Worm (Caenorhabditis elegans) whole organism, early embryonic: Measurements from ENCODE around the gene ZK354.3.

Experiments used
- B0310.2 ChIP-seq: sonication (generic microtip); optimal IDR thresholded peaks from 2 replicates; lab custom pipeline; 2016; ENCODE audit warnings: mild to moderate bottlenecking, missing genetic modification characterization, missing compliant biosample characterization
- F13C5.2 ChIP-seq: sonication (generic microtip); optimal IDR thresholded peaks from 2 replicates; lab custom pipeline; 2017; ENCODE audit warnings: mild to moderate bottlenecking, missing genetic modification characterization, inconsistent platforms, missing compliant biosample characterization
- aly-1 ChIP-seq: sonication (generic microtip); optimal IDR thresholded peaks from 2 replicates; lab custom pipeline; 2016; ENCODE audit warnings: missing genetic modification characterization, missing compliant biosample characterization
- ama-1 ChIP-seq: fragments of 150-350 bp; optimal IDR thresholded peaks from 2 replicates; lab custom pipeline; 2014
- ceh-13 ChIP-seq: fragments of 200-800 bp; sonication (Bioruptor generic); optimal IDR thresholded peaks from 2 replicates; lab custom pipeline; 2018; ENCODE audit warnings: mild to moderate bottlenecking, missing genetic modification characterization, missing compliant biosample characterization
- ceh-36 ChIP-seq: sonication (generic microtip); optimal IDR thresholded peaks from 2 replicates; lab custom pipeline; 2016; ENCODE audit warnings: missing genetic modification characterization, inconsistent platforms, missing compliant biosample characterization
- ets-7 ChIP-seq: sonication (generic microtip); optimal IDR thresholded peaks from 2 replicates; lab custom pipeline; 2016; ENCODE audit warnings: missing genotype, missing genetic modification characterization, missing compliant biosample characterization
- flt-1 ChIP-seq: fragments of 200-800 bp; sonication (Bioruptor generic); IDR thresholded peaks from 2 replicates; pipeline ENCODE4 v1.3.6; 2022; ENCODE audit warnings: missing genetic modification characterization, missing compliant biosample characterization
- hmbx-1 ChIP-seq: sonication (generic microtip); optimal IDR thresholded peaks from 2 replicates; lab custom pipeline; 2016; ENCODE audit warnings: mild to moderate bottlenecking, missing genetic modification characterization, missing compliant biosample characterization
- hmg-4 ChIP-seq: fragments of 200-800 bp; sonication (Bioruptor generic); optimal IDR thresholded peaks from 2 replicates; lab custom pipeline; 2018; ENCODE audit warnings: mild to moderate bottlenecking, missing genetic modification characterization, missing compliant biosample characterization
- hnd-1 ChIP-seq: sonication (generic microtip); optimal IDR thresholded peaks from 2 replicates; lab custom pipeline; 2016; ENCODE audit warnings: missing genetic modification characterization, missing compliant biosample characterization
- pes-1 ChIP-seq: fragments of 200-800 bp; sonication (Bioruptor generic); IDR thresholded peaks from 2 replicates; pipeline ENCODE4 v1.3.6; 2022; ENCODE audit warnings: missing genetic modification reagents, missing genetic modification characterization, missing compliant biosample characterization
- scrt-1 ChIP-seq: fragments of 200-800 bp; sonication (Bioruptor generic); IDR thresholded peaks from 2 replicates; pipeline ENCODE4 v1.3.6; 2022; ENCODE audit warnings: missing genetic modification characterization, missing compliant biosample characterization
- sea-1 ChIP-seq: fragments of 200-800 bp; sonication (Bioruptor generic); conservative IDR thresholded peaks from 2 replicates; pipeline ENCODE4 v1.3.6; 2022; ENCODE audit warnings: missing genetic modification characterization, missing compliant biosample characterization
- tbx-11 ChIP-seq: fragments of 200-800 bp; sonication (Bioruptor generic); IDR thresholded peaks from 2 replicates; pipeline ENCODE4 v1.3.6; 2022; ENCODE audit warnings: missing genetic modification characterization, missing compliant biosample characterization
- tbx-37 ChIP-seq: fragments of 200-800 bp; sonication (Bioruptor generic); conservative IDR thresholded peaks from 2 replicates; pipeline ENCODE4 v1.3.6; 2022; ENCODE audit warnings: missing genetic modification reagents, missing genetic modification characterization, missing compliant biosample characterization
- tra-4 ChIP-seq: sonication (generic microtip); optimal IDR thresholded peaks from 2 replicates; lab custom pipeline; 2017; ENCODE audit warnings: missing genetic modification characterization, missing compliant biosample characterization

ZK354.3 gene

ce11 chrIV:5326144-5326543 is 16.3 kb downstream of the ZK354.3 start, which contains the start of gene Y4C6B.4:
Gene Y4C6B.4 (plus strand): TSS chrIV:5326444.
- no peak for TF ChIP-seq scrt-1 (GFP tag; lab: Robert Waterston, UW)
- TF ChIP-seq flt-1 (GFP tag; lab: Robert Waterston, UW): no peak
- no peak for TF ChIP-seq hnd-1 (tag; lab: Kevin White, UChicago)
- no peak for TF ChIP-seq aly-1 (tag; lab: Kevin White, UChicago)
- no peak for TF ChIP-seq pes-1
- TF ChIP-seq ceh-13 (GFP tag; lab: Kevin White, UChicago): no peak
- no peak for TF ChIP-seq tbx-37 (GFP tag; lab: Robert Waterston, UW)
- TF ChIP-seq ets-7 (tag; lab: Kevin White, UChicago): no peak
- TF ChIP-seq hmbx-1 (tag; lab: Kevin White, UChicago): no peak
- no peak for TF ChIP-seq F13C5.2
- TF ChIP-seq ama-1 (lab: Kevin White, UChicago): no peak
- TF ChIP-seq tbx-11 (GFP tag; lab: Robert Waterston, UW): no peak
- TF ChIP-seq hmg-4 (GFP tag; lab: Kevin White, UChicago): no peak
- TF ChIP-seq ceh-36 (tag; lab: Kevin White, UChicago): no peak
- no peak for TF ChIP-seq sea-1
- no peak for TF ChIP-seq B0310.2 (tag; lab: Kevin White, UChicago)
- TF ChIP-seq tra-4: no peak

ce11 chrIV:5332178-5332577 is 22.3 kb downstream of the ZK354.3 start, which contains the start of gene Y4C6B.3:
Gene Y4C6B.3 (plus strand): TSS chrIV:5332478.
- TF ChIP-seq pes-1: no peak
- TF ChIP-seq ceh-13 (GFP tag; lab: Kevin White, UChicago): no peak
- no peak for TF ChIP-seq hnd-1 (tag; lab: Kevin White, UChicago)
- TF ChIP-seq tra-4: no peak
- TF ChIP-seq sea-1: no peak
- TF ChIP-seq flt-1 (GFP tag; lab: Robert Waterston, UW): no peak
- TF ChIP-seq ets-7 (tag; lab: Kevin White, UChicago): no peak

ce11 chrIV:5333484-5333883 is 23.6 kb downstream of the ZK354.3 start:
- no peak for TF ChIP-seq ama-1 (lab: Kevin White, UChicago)
- no peak for TF ChIP-seq ets-7 (tag; lab: Kevin White, UChicago)
- no peak for TF ChIP-seq tbx-37 (GFP tag; lab: Robert Waterston, UW)
- no peak for TF ChIP-seq hnd-1 (tag; lab: Kevin White, UChicago)
- no peak for TF ChIP-seq tbx-11 (GFP tag; lab: Robert Waterston, UW)
- TF ChIP-seq hmg-4 (GFP tag; lab: Kevin White, UChicago): no peak
- TF ChIP-seq flt-1 (GFP tag; lab: Robert Waterston, UW): no peak
- no peak for TF ChIP-seq tra-4
- no peak for TF ChIP-seq sea-1
- TF ChIP-seq aly-1 (tag; lab: Kevin White, UChicago): no peak
- no peak for TF ChIP-seq scrt-1 (GFP tag; lab: Robert Waterston, UW)
- TF ChIP-seq hmbx-1 (tag; lab: Kevin White, UChicago): no peak
- no peak for TF ChIP-seq ceh-36 (tag; lab: Kevin White, UChicago)
- no peak for TF ChIP-seq F13C5.2
- no peak for TF ChIP-seq ceh-13 (GFP tag; lab: Kevin White, UChicago)
- TF ChIP-seq pes-1: no peak
- no peak for TF ChIP-seq B0310.2 (tag; lab: Kevin White, UChicago)

DNA sequence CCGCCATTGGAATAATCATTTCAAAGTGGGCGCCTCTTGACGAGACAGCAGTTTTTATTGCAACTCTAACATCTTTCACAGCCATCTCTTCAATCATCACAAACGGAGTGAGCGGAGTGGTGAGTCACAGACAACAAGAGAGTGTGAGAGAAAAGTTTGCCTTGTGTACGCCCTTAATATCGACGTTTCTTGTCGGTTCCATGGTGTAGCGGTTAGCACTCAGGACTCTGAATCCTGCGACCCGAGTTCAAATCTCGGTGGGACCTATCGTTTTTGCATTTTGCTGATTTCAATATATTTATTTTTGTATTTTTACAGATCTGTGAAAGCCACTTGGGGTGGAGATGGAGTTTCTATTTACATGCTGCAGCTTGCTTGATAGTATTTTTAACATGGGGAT is 24.7 kb downstream of the ZK354.3 start:
- TF ChIP-seq scrt-1 (GFP tag; lab: Robert Waterston, UW): no peak; the same call in none of the 2 replicates
- TF ChIP-seq ceh-36 (tag; lab: Kevin White, UChicago): no peak
- TF ChIP-seq aly-1 (tag; lab: Kevin White, UChicago): no peak
- TF ChIP-seq B0310.2 (tag; lab: Kevin White, UChicago): peak; percentile 6
- no peak for TF ChIP-seq sea-1
- peak; percentile 85; the same call in 1 of the 2 replicates for TF ChIP-seq pes-1
- no peak for TF ChIP-seq ama-1 (lab: Kevin White, UChicago)
- TF ChIP-seq hmg-4 (GFP tag; lab: Kevin White, UChicago): no peak
- TF ChIP-seq ets-7 (tag; lab: Kevin White, UChicago): peak; percentile 19
- peak; percentile 65 for TF ChIP-seq F13C5.2
- TF ChIP-seq tbx-37 (GFP tag; lab: Robert Waterston, UW): peak; percentile 57; the same call in 1 of the 2 replicates
- peak; percentile 72 for TF ChIP-seq tbx-11 (GFP tag; lab: Robert Waterston, UW)
- no peak for TF ChIP-seq hmbx-1 (tag; lab: Kevin White, UChicago)
- no peak for TF ChIP-seq ceh-13 (GFP tag; lab: Kevin White, UChicago)
- no peak for TF ChIP-seq tra-4
- TF ChIP-seq flt-1 (GFP tag; lab: Robert Waterston, UW): 0 out of 2 replicates have a peak, but pooled peaks have one; percentile 66
- TF ChIP-seq hnd-1 (tag; lab: Kevin White, UChicago): peak; percentile 57

DNA sequence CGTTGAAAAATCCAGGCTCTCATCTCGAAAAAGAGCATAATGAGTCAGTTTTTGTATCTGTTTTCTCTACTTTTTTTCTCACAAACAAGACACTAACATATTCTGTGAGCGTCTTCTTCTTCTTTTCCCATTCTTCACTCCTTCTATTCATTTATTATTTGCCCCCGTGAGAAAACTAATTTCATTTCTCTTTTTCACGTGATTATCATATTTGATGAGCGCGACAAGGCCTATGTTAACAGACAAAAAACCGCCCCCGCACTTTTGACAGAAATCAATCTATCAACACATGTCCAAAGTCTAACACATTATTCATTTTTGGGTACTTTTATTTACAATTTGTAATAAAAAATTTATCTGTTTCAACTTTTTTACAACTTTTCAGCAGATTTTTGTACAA is 27.8 kb downstream of the ZK354.3 start:
- no peak for TF ChIP-seq aly-1 (tag; lab: Kevin White, UChicago)
- no peak for TF ChIP-seq pes-1
- no peak for TF ChIP-seq flt-1 (GFP tag; lab: Robert Waterston, UW)
- no peak for TF ChIP-seq ceh-13 (GFP tag; lab: Kevin White, UChicago)
- TF ChIP-seq tbx-11 (GFP tag; lab: Robert Waterston, UW): no peak
- no peak for TF ChIP-seq F13C5.2
- TF ChIP-seq tbx-37 (GFP tag; lab: Robert Waterston, UW): no peak

- TF ChIP-seq tbx-37 (GFP tag; lab: Robert Waterston, UW) (no peak), ets-7 (tag; lab: Kevin White, UChicago) (no peak), hmbx-1 (tag; lab: Kevin White, UChicago) (no peak), aly-1 (tag; lab: Kevin White, UChicago) (no peak), hmg-4 (GFP tag; lab: Kevin White, UChicago) (no peak), scrt-1 (GFP tag; lab: Robert Waterston, UW) (no peak), tbx-11 (GFP tag; lab: Robert Waterston, UW) (no peak)
These were observed 29.4 kb downstream of the ZK354.3 start, which contains the start of gene Y4C6B.2 for ce11 chrIV:5339255-5339654. Gene Y4C6B.2 (plus strand): TSS chrIV:5339574.

DNA sequence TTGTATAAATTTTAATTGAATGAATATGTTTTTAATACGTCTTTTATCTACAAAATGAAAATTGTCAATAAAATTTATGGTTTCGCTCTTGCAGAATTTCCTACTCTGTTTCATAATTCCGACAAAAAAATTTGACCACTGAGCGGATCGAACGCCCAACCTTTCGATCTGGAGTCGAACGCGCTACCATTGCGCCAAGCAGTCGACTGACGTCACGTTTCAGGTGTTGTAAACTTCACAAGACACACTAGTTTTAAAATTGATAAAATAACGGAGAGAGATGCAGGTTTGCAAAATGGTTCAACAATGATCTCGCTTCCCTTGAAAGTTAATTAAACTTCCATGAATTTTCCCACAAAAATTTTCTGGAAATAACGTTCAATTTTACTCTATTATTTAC is 34.3 kb downstream of the ZK354.3 start:
- TF ChIP-seq pes-1: no peak
- no peak for TF ChIP-seq ceh-13 (GFP tag; lab: Kevin White, UChicago)
- TF ChIP-seq tbx-11 (GFP tag; lab: Robert Waterston, UW): no peak
- TF ChIP-seq ets-7 (tag; lab: Kevin White, UChicago): no peak
- no peak for TF ChIP-seq sea-1
- TF ChIP-seq tbx-37 (GFP tag; lab: Robert Waterston, UW): no peak
- TF ChIP-seq F13C5.2: no peak
- TF ChIP-seq ceh-36 (tag; lab: Kevin White, UChicago): no peak
- no peak for TF ChIP-seq B0310.2 (tag; lab: Kevin White, UChicago)
- no peak for TF ChIP-seq flt-1 (GFP tag; lab: Robert Waterston, UW)
- TF ChIP-seq hmg-4 (GFP tag; lab: Kevin White, UChicago): no peak
- TF ChIP-seq hmbx-1 (tag; lab: Kevin White, UChicago): no peak
- TF ChIP-seq ama-1 (lab: Kevin White, UChicago): no peak
- no peak for TF ChIP-seq aly-1 (tag; lab: Kevin White, UChicago)
- TF ChIP-seq scrt-1 (GFP tag; lab: Robert Waterston, UW): no peak
- TF ChIP-seq hnd-1 (tag; lab: Kevin White, UChicago): no peak
- TF ChIP-seq tra-4: no peak
